Worm (Caenorhabditis elegans): Measurements from ENCODE around the gene srlf-9.
A peak's percentile ranks its signal among the peaks of the same experiment; 100 is the strongest.

Gene srlf-9

DNA sequence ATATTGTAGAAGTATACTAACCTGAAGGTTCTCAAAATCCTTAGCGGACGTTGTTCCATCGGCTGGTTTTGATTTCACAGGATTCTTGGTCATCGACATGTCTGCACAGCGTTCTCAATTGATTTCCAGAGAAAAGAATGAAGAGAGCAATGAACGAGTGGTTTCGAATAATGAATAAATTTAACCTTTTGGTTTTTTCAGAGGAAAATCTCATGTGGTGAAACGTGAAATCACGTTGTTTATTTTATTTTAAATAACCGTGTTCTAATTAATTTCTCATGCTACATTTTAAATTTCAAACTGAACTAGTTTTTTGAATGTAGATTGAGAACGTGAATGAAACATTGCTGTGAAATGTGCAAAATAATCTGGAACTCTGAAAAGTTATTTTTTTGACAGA lies 21.4 kb downstream of the srlf-9 start, which contains the start of gene T03F6.6:
TSS of gene T03F6.6 (minus strand) at position 101 of the 400 bp plus-strand sequence.
- TF ChIP-seq pqm-1 (tag; optimal IDR thresholded peaks at IDR 0.05), result no peak
- no peak for TF ChIP-seq mep-1 (tag; optimal IDR thresholded peaks at IDR 0.05)
- no peak for TF ChIP-seq Y48G9A.11 (GFP tag; IDR thresholded peaks at IDR 0.05)
- TF ChIP-seq Y5F2A.4 (GFP tag; optimal IDR thresholded peaks at IDR 0.05), result no peak
- TF ChIP-seq zfp-2 (tag; optimal IDR thresholded peaks at IDR 0.05), result no peak
- no peak for TF ChIP-seq aly-2 (tag; optimal IDR thresholded peaks at IDR 0.05)
- TF ChIP-seq dmd-6 (GFP tag; IDR thresholded peaks at IDR 0.05), result no peak
- TF ChIP-seq R02D3.7 (tag; optimal IDR thresholded peaks at IDR 0.05), result no peak
- no peak for TF ChIP-seq unc-39 (tag; optimal IDR thresholded peaks at IDR 0.05)
- TF ChIP-seq ZK337.2 (GFP tag; IDR thresholded peaks at IDR 0.05), result no peak
- TF ChIP-seq F26F4.8 (GFP tag; conservative IDR thresholded peaks at IDR 0.05), result no peak
- TF ChIP-seq madf-5 (GFP tag; IDR thresholded peaks at IDR 0.05), result no peak
- TF ChIP-seq snpc-1.2 (GFP tag; IDR thresholded peaks at IDR 0.05), result no peak
- TF ChIP-seq dmd-9 (GFP tag; IDR thresholded peaks at IDR 0.05), result no peak
- TF ChIP-seq lin-13 (GFP tag; optimal IDR thresholded peaks at IDR 0.05), result no peak

DNA sequence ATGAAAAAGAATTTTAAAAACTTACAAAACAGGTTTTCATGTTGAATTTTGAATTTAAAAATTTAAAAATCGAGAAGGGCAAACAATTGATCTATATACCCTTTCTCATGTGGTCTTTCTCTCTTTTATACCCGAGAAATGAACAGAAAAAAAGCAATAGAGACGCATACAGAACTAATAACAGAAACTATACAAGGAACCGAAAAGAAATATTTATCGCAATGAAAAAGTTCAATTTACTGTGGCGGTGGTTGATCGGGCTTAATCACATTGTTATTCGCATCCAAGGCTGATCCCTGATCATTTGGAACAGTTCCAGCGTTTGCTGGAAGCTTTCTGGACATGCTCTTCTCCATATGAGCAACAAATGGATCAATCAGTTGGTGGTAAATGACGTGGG lies 23.3 kb downstream of the srlf-9 start, which contains the start of gene T03F6.10:
TSS of gene T03F6.10 (minus strand) at position 101 of the 400 bp plus-strand sequence.
- TF ChIP-seq aha-1 (tag) (peak; percentile 44), jun-1 (tag; optimal IDR thresholded peaks at IDR 0.05) (no peak)

DNA sequence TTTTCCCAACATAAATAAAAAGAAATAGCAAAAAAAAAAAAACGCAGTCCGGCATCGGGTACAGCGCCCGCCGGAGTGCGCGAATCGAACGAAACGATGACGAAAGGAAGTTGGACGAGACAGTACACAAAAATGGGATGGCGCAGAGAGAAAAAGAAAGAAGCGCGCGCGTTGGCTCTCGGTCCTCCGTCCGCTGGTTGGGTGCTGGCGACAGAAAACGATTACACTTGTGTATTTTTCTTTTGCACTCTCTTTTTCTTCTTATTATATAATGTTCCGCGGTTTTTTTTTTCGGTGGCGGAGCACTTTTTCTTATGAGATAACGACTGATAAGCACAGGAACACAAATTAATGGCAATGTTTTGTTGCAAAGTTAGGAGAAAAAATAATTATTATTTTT lies 24.3 kb downstream of the srlf-9 start:
- TF ChIP-seq ceh-28 (tag; optimal IDR thresholded peaks at IDR 0.05), result no peak
- TF ChIP-seq daf-19 (GFP tag; conservative IDR thresholded peaks at IDR 0.05), result no peak
- no peak for TF ChIP-seq ceh-62 (tag; optimal IDR thresholded peaks at IDR 0.05)
- TF ChIP-seq nhr-11 (tag; optimal IDR thresholded peaks at IDR 0.05), result no peak
- 0 out of 2 replicates have a peak, but pooled peaks have one; percentile 48 for TF ChIP-seq php-3 (GFP tag; IDR thresholded peaks at IDR 0.05)
- no peak for TF ChIP-seq lin-1 (GFP tag; IDR thresholded peaks at IDR 0.05)
- TF ChIP-seq lin-15B (tag; optimal IDR thresholded peaks at IDR 0.05), result no peak
- TF ChIP-seq T26A8.4 (GFP tag; IDR thresholded peaks at IDR 0.05), result no peak
- TF ChIP-seq nhr-10 (tag; optimal IDR thresholded peaks at IDR 0.05), result no peak
- TF ChIP-seq daf-12 (tag; optimal IDR thresholded peaks at IDR 0.05), result no peak
- TF ChIP-seq zfp-2 (tag; optimal IDR thresholded peaks at IDR 0.05), result no peak
- peak; percentile 69 for TF ChIP-seq mep-1 (tag; optimal IDR thresholded peaks at IDR 0.05)
- TF ChIP-seq dve-1 (tag; optimal IDR thresholded peaks at IDR 0.05; ENCODE audit: insufficient read depth), result peak; percentile 55
- TF ChIP-seq Y75B8A.6 (GFP tag; IDR thresholded peaks at IDR 0.05), result no peak
- no peak for TF ChIP-seq mdt-29 (GFP tag; IDR thresholded peaks at IDR 0.05)
- TF ChIP-seq madf-5 (GFP tag; IDR thresholded peaks at IDR 0.05), result no peak
- TF ChIP-seq dmd-6 (GFP tag; IDR thresholded peaks at IDR 0.05), result peak; percentile 70
- TF ChIP-seq ztf-7 (tag; optimal IDR thresholded peaks at IDR 0.05), result no peak
- TF ChIP-seq nhr-48 (tag; optimal IDR thresholded peaks at IDR 0.05), result peak; percentile 72
- TF ChIP-seq ceh-20 (GFP tag; IDR thresholded peaks at IDR 0.05), result no peak
- no peak for TF ChIP-seq lin-39 (tag; optimal IDR thresholded peaks at IDR 0.05)
- no peak for TF ChIP-seq arid-1 (GFP tag; conservative IDR thresholded peaks at IDR 0.05)
- peak; percentile 75 for TF ChIP-seq hlh-30 (tag; optimal IDR thresholded peaks at IDR 0.05; ENCODE audit: insufficient read depth)
- no peak for TF ChIP-seq nhr-76 (tag; optimal IDR thresholded peaks at IDR 0.05)
- TF ChIP-seq pqm-1 (tag; optimal IDR thresholded peaks at IDR 0.05), result peak; percentile 79
- peak; percentile 33; the same call in 1 of the 2 replicates for TF ChIP-seq lin-38 (GFP tag; IDR thresholded peaks at IDR 0.05)
- TF ChIP-seq mdl-1 (tag; optimal IDR thresholded peaks at IDR 0.05), result peak in 1 of 2 experiments; percentile 62
- no peak for TF ChIP-seq dpl-1 (GFP tag; optimal IDR thresholded peaks at IDR 0.05)
- peak; percentile 36; the same call in 1 of the 2 replicates for TF ChIP-seq pha-4 (GFP tag; IDR thresholded peaks at IDR 0.05)
- no peak for TF ChIP-seq pha-4 (tag; optimal IDR thresholded peaks at IDR 0.05)
- TF ChIP-seq T20F7.1 (GFP tag; optimal IDR thresholded peaks at IDR 0.05), result no peak
- no peak for TF ChIP-seq F49E8.2 (tag; optimal IDR thresholded peaks at IDR 0.05; ENCODE audit: borderline replicate concordance)
- peak; percentile 51 for TF ChIP-seq nhr-77 (tag; optimal IDR thresholded peaks at IDR 0.05)
- peak; percentile 95 for TF ChIP-seq aha-1 (tag)
- no peak for TF ChIP-seq spr-1 (tag; optimal IDR thresholded peaks at IDR 0.05)
- TF ChIP-seq ZK337.2 (GFP tag; IDR thresholded peaks at IDR 0.05), result no peak
- TF ChIP-seq duxl-1 (tag; optimal IDR thresholded peaks at IDR 0.05; ENCODE audit: poor library complexity), result no peak
- TF ChIP-seq dmd-8 (GFP tag; IDR thresholded peaks at IDR 0.05), result no peak

All from whole organism, L4 larva.